Fruit fly (Drosophila melanogaster) whole organism, prepupa: ENCODE data around the gene CheB38b.

ENCODE experiments used
- CG32006 ChIP-seq: fragments of 200-800 bp; sonication (Bioruptor generic); optimal IDR thresholded peaks from 3 replicates; lab custom pipeline; 2017; ENCODE audit warnings: missing biosample characterization, mild to moderate bottlenecking, missing genetic modification characterization
- OdsH ChIP-seq: fragments of 200-800 bp; sonication (Bioruptor generic); optimal IDR thresholded peaks from 3 replicates; lab custom pipeline; 2016; ENCODE audit warnings: missing biosample characterization, missing genetic modification characterization
- eg ChIP-seq: fragments of 200-800 bp; sonication (Bioruptor generic); IDR thresholded peaks from 3 replicates; pipeline ENCODE4 v1.3.6; 2022; ENCODE audit warnings: missing biosample characterization, missing genetic modification characterization
- pdm3 ChIP-seq: fragments of 200-800 bp; sonication (Bioruptor generic); optimal IDR thresholded peaks from 3 replicates; lab custom pipeline; 2016; ENCODE audit warnings: missing biosample characterization, missing genetic modification characterization

DNA sequence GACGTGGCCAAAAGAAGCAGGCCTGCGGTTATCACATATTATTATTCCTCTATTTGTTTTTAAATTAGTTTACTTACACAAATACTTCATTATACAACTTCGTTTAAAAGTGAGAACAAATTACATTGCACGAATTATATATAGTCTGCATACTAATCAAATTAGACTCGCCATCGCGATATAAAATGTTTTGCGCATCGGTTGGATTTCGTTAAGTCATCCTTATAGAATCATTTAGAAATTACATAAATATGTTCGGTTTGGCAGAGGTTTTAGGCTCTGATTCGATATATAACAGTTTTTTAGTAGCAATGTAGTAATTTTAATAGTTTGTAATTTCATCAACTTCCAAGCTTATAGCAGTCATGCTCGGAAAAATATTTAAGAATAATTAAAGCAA is 20.8 kb upstream of the CheB38b start, which contains the start of gene Spn38F:
- no peak for TF ChIP-seq CG32006 (GFP tag; lab: Kevin White, UChicago)
- TF ChIP-seq pdm3: no peak
- TF ChIP-seq OdsH (GFP tag; lab: Kevin White, UChicago): no peak
- TF ChIP-seq eg (GFP tag; lab: Robert Waterston, UW): no peak
